Worm (Caenorhabditis elegans): Measurements from ENCODE around the gene str-163.

str-163 gene

DNA sequence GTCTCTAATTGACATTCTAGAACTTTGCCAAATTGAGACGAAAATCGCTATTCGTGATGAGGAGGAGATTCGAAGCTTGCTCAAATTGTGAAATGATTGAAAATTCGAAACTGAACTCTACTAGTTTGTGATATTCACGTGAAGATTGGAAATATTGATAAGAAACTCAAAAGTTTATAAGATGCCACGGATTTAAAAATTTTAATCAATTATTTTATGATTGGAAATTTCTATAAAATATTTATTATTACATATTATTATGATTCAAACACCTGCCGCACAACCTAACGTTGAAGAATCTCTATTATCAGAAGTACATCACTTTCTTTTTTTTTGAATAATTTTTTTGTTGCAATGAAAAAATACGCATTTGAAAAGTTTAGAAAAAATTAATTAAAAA, 34.5 kb downstream of the str-163 start, which contains the start of gene E03H12.7:
Gene E03H12.7 (minus strand): TSS at position 101 of the 400 bp plus-strand sequence.
- TF ChIP-seq ceh-36 (tag; optimal IDR thresholded peaks at IDR 0.05) (no peak), tra-4 (tag; optimal IDR thresholded peaks at IDR 0.05) (no peak), tbx-11 (GFP tag; IDR thresholded peaks at IDR 0.05) (no peak), scrt-1 (GFP tag; IDR thresholded peaks at IDR 0.05) (no peak), ceh-13 (GFP tag; optimal IDR thresholded peaks at IDR 0.05) (no peak), B0310.2 (tag; optimal IDR thresholded peaks at IDR 0.05) (no peak), sea-1 (GFP tag; conservative IDR thresholded peaks at IDR 0.05) (no peak), ets-7 (tag; optimal IDR thresholded peaks at IDR 0.05) (no peak), flt-1 (GFP tag; IDR thresholded peaks at IDR 0.05) (no peak), aly-1 (tag; optimal IDR thresholded peaks at IDR 0.05) (no peak), hmg-4 (GFP tag; optimal IDR thresholded peaks at IDR 0.05) (no peak), ama-1 (optimal IDR thresholded peaks at IDR 0.05) (no peak)

DNA sequence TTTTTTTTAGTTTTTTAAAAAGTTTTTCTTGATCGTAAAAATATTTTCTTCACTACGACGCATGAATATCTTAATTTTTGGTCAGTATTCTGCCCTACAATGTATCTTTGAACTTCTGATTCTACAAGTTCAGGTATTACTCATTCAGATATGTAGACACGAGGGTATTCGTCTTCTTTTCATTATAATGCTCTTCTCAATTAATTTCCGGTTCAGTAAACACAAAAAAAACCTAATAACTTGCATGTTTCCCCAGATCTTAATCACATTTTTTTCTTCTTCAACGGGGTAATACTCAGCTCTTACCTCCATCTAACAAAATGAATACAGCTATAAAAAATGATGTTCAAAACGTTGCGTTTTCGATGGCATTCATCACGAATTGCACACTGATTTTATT, 38.1 kb downstream of the str-163 start, which contains the start of gene str-162:
Gene str-162 (plus strand): TSS at position 301 of the 400 bp plus-strand sequence.
- TF ChIP-seq hmg-4 (GFP tag; optimal IDR thresholded peaks at IDR 0.05) (no peak), flt-1 (GFP tag; IDR thresholded peaks at IDR 0.05) (no peak), tra-4 (tag; optimal IDR thresholded peaks at IDR 0.05) (no peak), ceh-13 (GFP tag; optimal IDR thresholded peaks at IDR 0.05) (no peak), tbx-11 (GFP tag; IDR thresholded peaks at IDR 0.05) (no peak), tbx-37 (GFP tag; conservative IDR thresholded peaks at IDR 0.05) (no peak), F13C5.2 (tag; optimal IDR thresholded peaks at IDR 0.05) (no peak), B0310.2 (tag; optimal IDR thresholded peaks at IDR 0.05) (no peak), ama-1 (optimal IDR thresholded peaks at IDR 0.05) (no peak), hnd-1 (tag; optimal IDR thresholded peaks at IDR 0.05) (no peak), scrt-1 (GFP tag; IDR thresholded peaks at IDR 0.05) (no peak), sea-1 (GFP tag; conservative IDR thresholded peaks at IDR 0.05) (no peak), ets-7 (tag; optimal IDR thresholded peaks at IDR 0.05) (no peak), aly-1 (tag; optimal IDR thresholded peaks at IDR 0.05) (no peak), ceh-36 (tag; optimal IDR thresholded peaks at IDR 0.05) (no peak), pes-1 (GFP tag; IDR thresholded peaks at IDR 0.05) (no peak), hmbx-1 (tag; optimal IDR thresholded peaks at IDR 0.05) (no peak)

- TF ChIP-seq aly-1 (tag; optimal IDR thresholded peaks at IDR 0.05) (no peak), pes-1 (GFP tag; IDR thresholded peaks at IDR 0.05) (no peak), sea-1 (GFP tag; conservative IDR thresholded peaks at IDR 0.05) (no peak), B0310.2 (tag; optimal IDR thresholded peaks at IDR 0.05) (no peak), tbx-11 (GFP tag; IDR thresholded peaks at IDR 0.05) (no peak), ama-1 (optimal IDR thresholded peaks at IDR 0.05) (no peak), flt-1 (GFP tag; IDR thresholded peaks at IDR 0.05) (no peak), F13C5.2 (tag; optimal IDR thresholded peaks at IDR 0.05) (no peak), ets-7 (tag; optimal IDR thresholded peaks at IDR 0.05) (no peak), ceh-13 (GFP tag; optimal IDR thresholded peaks at IDR 0.05) (no peak), hnd-1 (tag; optimal IDR thresholded peaks at IDR 0.05) (no peak), ceh-36 (tag; optimal IDR thresholded peaks at IDR 0.05) (no peak)
These were observed 39.1 kb downstream of the str-163 start for ce11 chrIV:4993128-4993527.

ce11 chrIV:4995842-4996241, 41.9 kb downstream of the str-163 start, which contains the start of gene ssq-2:
TSS of gene ssq-2 (plus strand) at chrIV:4996142.
- TF ChIP-seq tbx-11 (GFP tag; IDR thresholded peaks at IDR 0.05), result no peak
- no peak for TF ChIP-seq ets-7 (tag; optimal IDR thresholded peaks at IDR 0.05)
- TF ChIP-seq B0310.2 (tag; optimal IDR thresholded peaks at IDR 0.05), result no peak

DNA sequence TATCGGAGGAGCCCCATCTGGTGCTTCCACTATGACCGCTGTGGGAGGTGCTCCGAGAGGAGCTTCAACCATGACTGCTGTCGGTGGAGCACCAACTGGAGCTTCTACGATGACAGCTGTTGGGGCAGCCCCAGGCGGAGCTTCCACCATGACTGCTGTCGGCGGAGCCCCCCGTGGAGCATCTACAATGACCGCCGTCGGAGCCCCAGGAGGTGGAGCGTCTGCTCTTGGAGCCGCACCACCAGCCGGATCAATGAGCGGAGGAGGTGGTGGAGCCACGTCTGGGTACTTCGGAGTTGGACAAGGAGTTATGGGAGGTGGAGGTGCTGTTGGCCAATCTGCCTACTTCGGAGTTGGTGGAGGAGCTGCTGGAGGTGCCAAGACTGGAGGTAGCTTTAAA, 43.0 kb downstream of the str-163 start:
- TF ChIP-seq aly-1 (tag; optimal IDR thresholded peaks at IDR 0.05) (no peak), ama-1 (optimal IDR thresholded peaks at IDR 0.05) (no peak), F13C5.2 (tag; optimal IDR thresholded peaks at IDR 0.05) (no peak), tbx-11 (GFP tag; IDR thresholded peaks at IDR 0.05) (no peak), ets-7 (tag; optimal IDR thresholded peaks at IDR 0.05) (no peak), hmg-4 (GFP tag; optimal IDR thresholded peaks at IDR 0.05) (no peak), ceh-36 (tag; optimal IDR thresholded peaks at IDR 0.05) (no peak), B0310.2 (tag; optimal IDR thresholded peaks at IDR 0.05) (no peak), hnd-1 (tag; optimal IDR thresholded peaks at IDR 0.05) (no peak), tbx-37 (GFP tag; conservative IDR thresholded peaks at IDR 0.05) (no peak), ceh-13 (GFP tag; optimal IDR thresholded peaks at IDR 0.05) (no peak), hmbx-1 (tag; optimal IDR thresholded peaks at IDR 0.05) (no peak), scrt-1 (GFP tag; IDR thresholded peaks at IDR 0.05) (no peak), pes-1 (GFP tag; IDR thresholded peaks at IDR 0.05) (no peak)

DNA sequence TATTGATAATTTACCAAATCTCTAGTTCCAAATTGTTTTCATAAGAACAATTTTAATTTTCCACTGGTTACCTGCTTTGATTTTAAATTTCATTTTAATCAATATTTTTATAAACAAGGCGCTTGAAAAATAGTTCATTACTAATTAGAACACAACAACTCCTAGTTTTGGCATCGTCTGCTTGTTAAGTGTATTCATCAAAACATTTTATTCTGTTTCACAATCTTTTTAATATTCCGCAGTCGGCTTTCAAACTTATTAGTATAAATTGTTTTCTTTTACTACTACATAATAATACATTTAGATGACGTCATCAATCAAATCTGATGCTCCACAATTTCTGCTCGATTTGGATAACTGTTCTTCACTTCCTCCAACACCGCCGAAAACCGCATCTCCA, 48.5 kb downstream of the str-163 start, which contains the start of gene pes-1:
Gene pes-1 (plus strand): TSS at position 301 of the 400 bp plus-strand sequence.
- TF ChIP-seq aly-1 (tag; optimal IDR thresholded peaks at IDR 0.05) (no peak), hmg-4 (GFP tag; optimal IDR thresholded peaks at IDR 0.05) (no peak), sea-1 (GFP tag; conservative IDR thresholded peaks at IDR 0.05) (no peak), tbx-37 (GFP tag; conservative IDR thresholded peaks at IDR 0.05) (no peak), tbx-11 (GFP tag; IDR thresholded peaks at IDR 0.05) (no peak), ama-1 (optimal IDR thresholded peaks at IDR 0.05) (no peak)

DNA sequence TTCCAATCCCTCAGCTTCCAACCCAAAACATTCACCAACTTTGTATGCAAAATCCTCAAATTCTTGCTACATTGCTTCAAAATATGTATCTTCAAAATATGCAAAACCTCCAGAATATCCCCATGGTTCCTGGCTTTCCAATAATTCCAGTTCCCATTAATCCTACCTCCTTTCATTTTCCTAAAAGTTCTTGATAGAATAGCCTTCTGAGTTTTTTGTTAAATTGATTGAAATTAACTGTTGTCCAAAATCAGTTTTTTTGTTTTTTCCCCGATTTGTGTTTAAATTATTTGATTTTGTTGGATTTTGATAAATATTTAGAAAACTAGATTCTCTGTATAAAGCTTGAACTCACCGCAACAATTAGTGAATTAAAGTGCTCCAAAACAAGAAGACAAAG, 51.2 kb downstream of the str-163 start:
- TF ChIP-seq ceh-13 (GFP tag; optimal IDR thresholded peaks at IDR 0.05) (no peak), tbx-37 (GFP tag; conservative IDR thresholded peaks at IDR 0.05) (no peak)

Measured in whole organism, early embryonic.